Fruit fly (Drosophila melanogaster) whole organism, embryonic: Measurements from ENCODE around the gene CG10651.

Experiments used
- B-H1 ChIP-seq: fragments of 200-800 bp; sonication (Bioruptor generic); IDR thresholded peaks from 3 replicates; pipeline ENCODE4 v1.3.6; 2022; ENCODE audit warnings: missing biosample characterization, missing genetic modification characterization
- Bdp1 ChIP-seq: fragments of 200-800 bp; sonication (Bioruptor generic); optimal IDR thresholded peaks from 3 replicates; lab custom pipeline; 2016; ENCODE audit warnings: missing biosample characterization, missing genetic modification characterization
- C15 ChIP-seq: fragments of 200-800 bp; sonication (Bioruptor generic); IDR thresholded peaks from 3 replicates; pipeline ENCODE4 v1.3.6; 2022; ENCODE audit warnings: missing biosample characterization, missing genetic modification characterization
- CG10209 ChIP-seq: fragments of 200-800 bp; sonication (Bioruptor generic); optimal IDR thresholded peaks from 3 replicates; lab custom pipeline; 2017; ENCODE audit warnings: missing biosample characterization, mild to moderate bottlenecking, missing genetic modification characterization, missing genetic modification reagents
- CG11696 ChIP-seq: fragments of 200-800 bp; sonication (Bioruptor generic); IDR thresholded peaks from 2 replicates; pipeline ENCODE4 v1.3.6; 2022; ENCODE audit warnings: missing biosample characterization, missing genetic modification characterization
- CG11723 ChIP-seq: fragments of 200-800 bp; sonication (Bioruptor generic); optimal IDR thresholded peaks from 2 replicates; lab custom pipeline; 2017; ENCODE audit warnings: missing biosample characterization, mild to moderate bottlenecking, missing genetic modification characterization
- CG1233 ChIP-seq: fragments of 200-800 bp; sonication (Bioruptor generic); optimal IDR thresholded peaks from 4 replicates; lab custom pipeline; 2018; ENCODE audit warnings: missing biosample characterization, mild to moderate bottlenecking, missing genetic modification characterization
- CG12391 ChIP-seq: fragments of 200-800 bp; sonication (Bioruptor generic); optimal IDR thresholded peaks from 3 replicates; lab custom pipeline; 2018; ENCODE audit warnings: missing biosample characterization, mild to moderate bottlenecking, missing genetic modification characterization, moderate library complexity
- CG13287 ChIP-seq: fragments of 200-800 bp; sonication (Bioruptor generic); IDR thresholded peaks from 2 replicates; pipeline ENCODE4 v1.3.6; 2022; ENCODE audit warnings: missing biosample characterization, missing genetic modification characterization; ENCODE audit not compliant: partially characterized antibody
- CG15011 ChIP-seq: fragments of 200-800 bp; sonication (Bioruptor generic); optimal IDR thresholded peaks from 3 replicates; lab custom pipeline; 2018; ENCODE audit warnings: missing biosample characterization, mild to moderate bottlenecking, missing genetic modification characterization
- CG15073 ChIP-seq: fragments of 200-800 bp; sonication (Bioruptor generic); optimal IDR thresholded peaks from 2 replicates; lab custom pipeline; 2016; ENCODE audit warnings: missing biosample characterization, missing genetic modification characterization
- CG16779 ChIP-seq: fragments of 200-800 bp; sonication (Bioruptor generic); IDR thresholded peaks from 2 replicates; pipeline ENCODE4 v1.3.6; 2022; ENCODE audit warnings: missing biosample characterization, missing genetic modification characterization
- CG17829 ChIP-seq: fragments of 200-800 bp; optimal IDR thresholded peaks from 2 replicates; lab custom pipeline; 2019; ENCODE audit warnings: missing biosample characterization, mild to moderate bottlenecking, missing genetic modification characterization, moderate library complexity
- CG1832 ChIP-seq: fragments of 200-800 bp; sonication (Bioruptor generic); optimal IDR thresholded peaks from 2 replicates; lab custom pipeline; 2017; ENCODE audit warnings: missing biosample characterization, mild to moderate bottlenecking, missing genetic modification characterization, inconsistent platforms
- CG2712 ChIP-seq: fragments of 200-800 bp; optimal IDR thresholded peaks from 3 replicates; lab custom pipeline; 2019; ENCODE audit warnings: missing biosample characterization, mild to moderate bottlenecking, missing genetic modification characterization, moderate library complexity
- CG3065 ChIP-seq: fragments of 200-800 bp; sonication (Bioruptor generic); optimal IDR thresholded peaks from 2 replicates; lab custom pipeline; 2016; ENCODE audit warnings: missing biosample characterization, missing genetic modification characterization
- CG31365 ChIP-seq: fragments of 200-800 bp; sonication (Bioruptor generic); optimal IDR thresholded peaks from 2 replicates; lab custom pipeline; 2018; ENCODE audit warnings: missing biosample characterization, mild to moderate bottlenecking, missing genetic modification characterization
- CG31388 ChIP-seq: fragments of 200-800 bp; sonication (Bioruptor generic); optimal IDR thresholded peaks from 2 replicates; lab custom pipeline; 2016; ENCODE audit warnings: missing biosample characterization, missing genetic modification characterization
- CG3163 ChIP-seq: fragments of 200-800 bp; sonication (Bioruptor generic); optimal IDR thresholded peaks from 3 replicates; lab custom pipeline; 2016; ENCODE audit warnings: missing biosample characterization, missing genetic modification characterization
- CG34422 ChIP-seq: fragments of 200-800 bp; sonication (Bioruptor generic); IDR thresholded peaks from 3 replicates; pipeline ENCODE4 v1.3.6; 2022; ENCODE audit warnings: missing biosample characterization, missing genetic modification characterization
- CG3847 ChIP-seq: fragments of 200-800 bp; sonication (Bioruptor generic); IDR thresholded peaks from 2 replicates; pipeline ENCODE4 v1.3.6; 2022; ENCODE audit warnings: missing biosample characterization, missing genetic modification characterization
- CG5953 ChIP-seq: fragments of 200-800 bp; sonication (Bioruptor generic); IDR thresholded peaks from 2 replicates; pipeline ENCODE4 v1.3.6; 2022; ENCODE audit warnings: missing biosample characterization, missing genetic modification characterization
- CG6654 ChIP-seq: fragments of 200-800 bp; sonication (Bioruptor generic); optimal IDR thresholded peaks from 2 replicates; lab custom pipeline; 2017; ENCODE audit warnings: missing biosample characterization, mild to moderate bottlenecking, missing genetic modification characterization
- CG8944 ChIP-seq: fragments of 200-800 bp; sonication (Bioruptor generic); optimal IDR thresholded peaks from 3 replicates; lab custom pipeline; 2016; ENCODE audit warnings: missing biosample characterization, missing genetic modification characterization
- CG9727 ChIP-seq: fragments of 200-800 bp; sonication (Bioruptor generic); optimal IDR thresholded peaks from 3 replicates; lab custom pipeline; 2017; ENCODE audit warnings: missing biosample characterization, mild to moderate bottlenecking, missing genetic modification characterization
- CG9932 ChIP-seq: fragments of 200-800 bp; sonication (Bioruptor generic); IDR thresholded peaks from 2 replicates; pipeline ENCODE4 v1.3.6; 2022; ENCODE audit warnings: missing biosample characterization, missing genetic modification characterization
- D19A ChIP-seq: fragments of 200-800 bp; optimal IDR thresholded peaks from 3 replicates; lab custom pipeline; 2019; ENCODE audit warnings: missing biosample characterization, mild to moderate bottlenecking, missing genetic modification characterization, moderate library complexity
- Dad ChIP-seq: fragments of 200-800 bp; sonication (Bioruptor generic); optimal IDR thresholded peaks from 3 replicates; lab custom pipeline; 2016; ENCODE audit warnings: missing biosample characterization, missing genetic modification characterization
- E2f1 ChIP-seq: fragments of 200-800 bp; sonication (Bioruptor generic); IDR thresholded peaks from 2 replicates; pipeline ENCODE4 v1.3.6; 2022; ENCODE audit warnings: missing biosample characterization, missing genetic modification characterization
- Ets97D ChIP-seq: fragments of 200-800 bp; sonication (Bioruptor generic); optimal IDR thresholded peaks from 3 replicates; lab custom pipeline; 2016; ENCODE audit warnings: missing biosample characterization, missing genetic modification characterization
- HLH54F ChIP-seq: fragments of 200-800 bp; sonication (Bioruptor generic); optimal IDR thresholded peaks from 3 replicates; lab custom pipeline; 2016; ENCODE audit warnings: missing biosample characterization, missing genetic modification characterization
- Oaz ChIP-seq: fragments of 200-800 bp; sonication (Bioruptor generic); IDR thresholded peaks from 2 replicates; pipeline ENCODE4 v1.3.6; 2022; ENCODE audit warnings: missing biosample characterization, missing genetic modification characterization
- Poxn ChIP-seq: fragments of 200-800 bp; sonication (Bioruptor generic); IDR thresholded peaks from 2 replicates; pipeline ENCODE4 v1.3.6; 2022; ENCODE audit warnings: missing biosample characterization, missing genetic modification characterization
- Rx ChIP-seq: fragments of 200-800 bp; sonication (Bioruptor generic); IDR thresholded peaks from 2 replicates; pipeline ENCODE4 v1.3.6; 2022; ENCODE audit warnings: missing biosample characterization, missing genetic modification characterization
- Sox102F ChIP-seq: fragments of 200-800 bp; sonication (Bioruptor generic); optimal IDR thresholded peaks from 2 replicates; lab custom pipeline; 2018; ENCODE audit warnings: missing biosample characterization, mild to moderate bottlenecking, missing genetic modification characterization, moderate library complexity
- YL-1 ChIP-seq: fragments of 200-800 bp; sonication (Bioruptor generic); optimal IDR thresholded peaks from 3 replicates; lab custom pipeline; 2017; ENCODE audit warnings: missing biosample characterization, mild to moderate bottlenecking, missing genetic modification characterization
- ash1 ChIP-seq: fragments of 200-800 bp; sonication (Bioruptor generic); optimal IDR thresholded peaks from 2 replicates; lab custom pipeline; 2018; ENCODE audit warnings: missing biosample characterization, mild to moderate bottlenecking, missing genetic modification characterization
- bbx ChIP-seq: fragments of 200-800 bp; sonication (Bioruptor generic); IDR thresholded peaks from 2 replicates; pipeline ENCODE4 v1.3.6; 2022; ENCODE audit warnings: missing biosample characterization, missing genetic modification characterization; ENCODE audit not compliant: partially characterized antibody
- chif ChIP-seq, 2 experiments: fragments of 200-800 bp; sonication (Bioruptor generic); optimal IDR thresholded peaks; 3 replicates each; lab custom pipeline; 2016; ENCODE audit warnings: missing biosample characterization in 2 of 2, missing genetic modification characterization in 2 of 2
- cwo ChIP-seq: fragments of 200-800 bp; sonication (Bioruptor generic); optimal IDR thresholded peaks from 3 replicates; lab custom pipeline; 2017; ENCODE audit warnings: missing biosample characterization, missing genetic modification characterization, mild to moderate bottlenecking, moderate library complexity, missing genetic modification reagents
- dm ChIP-seq: fragments of 200-800 bp; sonication (Bioruptor generic); optimal IDR thresholded peaks from 3 replicates; lab custom pipeline; 2016; ENCODE audit warnings: missing biosample characterization, missing genetic modification characterization
- dpn ChIP-seq, 2 experiments: fragments of 200-800 bp; sonication (Bioruptor generic); optimal IDR thresholded peaks; 3 replicates each; lab custom pipeline; 2016; ENCODE audit warnings: missing biosample characterization in 2 of 2, missing genetic modification characterization in 2 of 2
- insv ChIP-seq, 2 experiments: fragments of 200-800 bp; sonication (Bioruptor generic); optimal IDR thresholded peaks; 3 replicates each; lab custom pipeline; 2016 to 2018; ENCODE audit warnings: missing biosample characterization in 2 of 2, missing genetic modification characterization in 2 of 2
- maf-S ChIP-seq: fragments of 200-800 bp; sonication (Bioruptor generic); optimal IDR thresholded peaks from 2 replicates; lab custom pipeline; 2016; ENCODE audit warnings: missing biosample characterization, missing genetic modification characterization
- otp ChIP-seq: fragments of 200-800 bp; sonication (Bioruptor generic); IDR thresholded peaks from 3 replicates; pipeline ENCODE4, ENCODE4 v1.3.6; 2022; ENCODE audit warnings: missing biosample characterization, missing genetic modification characterization
- pita ChIP-seq: fragments of 200-800 bp; sonication (Bioruptor generic); optimal IDR thresholded peaks from 2 replicates; lab custom pipeline; 2017; ENCODE audit warnings: missing biosample characterization, mild to moderate bottlenecking, missing genetic modification characterization
- ranshi ChIP-seq: fragments of 200-800 bp; sonication (Bioruptor generic); IDR thresholded peaks from 2 replicates; pipeline ENCODE4 v1.3.6; 2022; ENCODE audit warnings: missing biosample characterization, missing genetic modification characterization
- run ChIP-seq: fragments of 200-800 bp; sonication (Bioruptor generic); optimal IDR thresholded peaks from 3 replicates; lab custom pipeline; 2018; ENCODE audit warnings: missing biosample characterization, mild to moderate bottlenecking, missing genetic modification characterization
- stc ChIP-seq: fragments of 200-800 bp; sonication (Bioruptor generic); IDR thresholded peaks from 2 replicates; pipeline ENCODE4 v1.3.6; 2022; ENCODE audit warnings: missing biosample characterization, missing genetic modification characterization
- tgo ChIP-seq: fragments of 200-800 bp; sonication (Bioruptor generic); IDR thresholded peaks from 3 replicates; pipeline ENCODE4 v1.3.6; 2022; ENCODE audit warnings: missing biosample characterization, missing genetic modification characterization
- tio ChIP-seq: fragments of 200-800 bp; sonication (Bioruptor generic); optimal IDR thresholded peaks from 2 replicates; lab custom pipeline; 2017; ENCODE audit warnings: missing biosample characterization, missing genetic modification characterization, inconsistent platforms
- twi ChIP-seq: fragments of 200-800 bp; optimal IDR thresholded peaks from 2 replicates; lab custom pipeline; 2019; ENCODE audit warnings: missing biosample characterization, mild to moderate bottlenecking, missing genetic modification characterization, moderate library complexity

Gene CG10651

dm6 chr2L:20148368-20148767 lies 13.6 kb upstream of the CG10651 start (continued):
- TF ChIP-seq HLH54F (no peak), Sox102F (no peak), CG11696 (GFP tag; lab: Robert Waterston, UW) (no peak), CG3065 (no peak), C15 (GFP tag; lab: Robert Waterston, UW) (0 out of 3 replicates have a peak, but pooled peaks have one; percentile 51), CG9727 (GFP tag; lab: Kevin White, UChicago) (no peak), CG31365 (tag; lab: Kevin White, UChicago) (no peak), CG2712 (tag; lab: Kevin White, UChicago) (peak; percentile 25), YL-1 (GFP tag; lab: Kevin White, UChicago) (no peak), CG17829 (tag; lab: Kevin White, UChicago) (peak; percentile 9), D19A (tag; lab: Kevin White, UChicago) (no peak), otp (peak; percentile 50; the same call in 2 of the 3 replicates), CG12391 (tag; lab: Kevin White, UChicago) (no peak), CG11723 (GFP tag; lab: Kevin White, UChicago) (no peak), B-H1 (GFP tag; lab: Robert Waterston, UW) (no peak), CG3847 (GFP tag; lab: Robert Waterston, UW) (peak; percentile 86), Rx (GFP tag; lab: Robert Waterston, UW) (peak; percentile 30; the same call in 1 of the 2 replicates), CG3163 (GFP tag; lab: Kevin White, UChicago) (no peak), Poxn (GFP tag; lab: Robert Waterston, UW) (no peak), CG8944 (no peak), Oaz (GFP tag; lab: Robert Waterston, UW) (no peak), CG34422 (GFP tag; lab: Robert Waterston, UW) (0 out of 3 replicates have a peak, but pooled peaks have one; percentile 28), tio (no peak), twi (tag; lab: Kevin White, UChicago) (no peak), bbx (peak; percentile 76), ranshi (GFP tag; lab: Robert Waterston, UW) (peak; percentile 51; the same call in 1 of the 2 replicates), chif (GFP tag; optimal IDR thresholded peaks at IDR 0.05; lab: Kevin White, UChicago) (peak in 1 of 2 experiments; percentile 30), run (no peak), CG5953 (peak; percentile 59; the same call in 1 of the 2 replicates), dpn (GFP tag; optimal IDR thresholded peaks at IDR 0.05; lab: Kevin White, UChicago) (peak in 1 of 2 experiments; percentile 12), CG16779 (GFP tag; lab: Robert Waterston, UW) (0 out of 2 replicates have a peak, but pooled peaks have one; percentile 23), Bdp1 (GFP tag; lab: Kevin White, UChicago) (no peak), Ets97D (GFP tag; lab: Kevin White, UChicago) (peak; percentile 28), CG15073 (GFP tag; lab: Kevin White, UChicago) (no peak), CG9932 (GFP tag; lab: Robert Waterston, UW) (peak; percentile 23; the same call in 1 of the 2 replicates), CG6654 (GFP tag; lab: Kevin White, UChicago) (no peak), ash1 (GFP tag; lab: Kevin White, UChicago) (no peak), E2f1 (0 out of 2 replicates have a peak, but pooled peaks have one; percentile 13), pita (GFP tag; lab: Kevin White, UChicago) (no peak), CG15011 (GFP tag; lab: Kevin White, UChicago) (no peak), cwo (no peak), CG1832 (GFP tag; lab: Kevin White, UChicago) (no peak), tgo (GFP tag; lab: Robert Waterston, UW) (no peak), CG31388 (GFP tag; lab: Kevin White, UChicago) (no peak), CG13287 (GFP tag; lab: Robert Waterston, UW) (peak; percentile 74), insv (GFP tag; optimal IDR thresholded peaks at IDR 0.05; lab: Kevin White, UChicago) (no peak), CG1233 (GFP tag; lab: Kevin White, UChicago) (no peak), Dad (GFP tag; lab: Kevin White, UChicago) (no peak), CG10209 (GFP tag; lab: Kevin White, UChicago) (no peak), dm (GFP tag; lab: Kevin White, UChicago) (no peak), stc (GFP tag; lab: Robert Waterston, UW) (peak; percentile 28; the same call in 1 of the 2 replicates), maf-S (GFP tag; lab: Kevin White, UChicago) (no peak)
